Worm (Caenorhabditis elegans) whole organism, L4 larva: ENCODE results near the gene zif-1.

ENCODE experiments used
- F26F4.8 ChIP-seq: fragments of 200-800 bp; sonication (Bioruptor generic); conservative IDR thresholded peaks from 2 replicates; pipeline ENCODE4 v1.3.6; 2022; ENCODE audit warnings: missing genetic modification characterization, missing compliant biosample characterization
- F37D6.2 ChIP-seq: sonication (generic microtip); optimal IDR thresholded peaks from 2 replicates; lab custom pipeline; 2016; ENCODE audit warnings: mild to moderate bottlenecking, missing genetic modification characterization, missing compliant biosample characterization
- F44E2.7 ChIP-seq: fragments of 200-800 bp; sonication (Bioruptor generic); IDR thresholded peaks from 2 replicates; pipeline ENCODE4 v2.1.2; 2022; ENCODE audit warnings: missing genetic modification characterization, missing compliant biosample characterization
- aha-1 ChIP-seq: fragments of 150-350 bp; peaks from one replicate; lab custom pipeline; 2014; ENCODE audit warnings: missing biosample characterization, missing genetic modification characterization
- ama-1 ChIP-seq: fragments of 150-350 bp; optimal IDR thresholded peaks from 2 replicates; lab custom pipeline; 2014; ENCODE audit warnings: inconsistent platforms, mixed read lengths
- arid-1 ChIP-seq: fragments of 200-800 bp; sonication (Bioruptor generic); conservative IDR thresholded peaks from 2 replicates; pipeline ENCODE4 v1.3.6; 2022; ENCODE audit warnings: missing genetic modification reagents, missing genetic modification characterization, missing compliant biosample characterization
- ceh-20 ChIP-seq: fragments of 200-800 bp; sonication (Bioruptor generic); IDR thresholded peaks from 2 replicates; pipeline ENCODE4 v1.3.6; 2022; ENCODE audit warnings: missing genetic modification reagents, missing genetic modification characterization, missing compliant biosample characterization
- ceh-44 ChIP-seq: fragments of 200-800 bp; sonication (Bioruptor generic); IDR thresholded peaks from 2 replicates; pipeline ENCODE4 v1.3.6; 2022; ENCODE audit warnings: missing genetic modification reagents, missing genetic modification characterization, missing compliant biosample characterization
- ceh-62 ChIP-seq: sonication (generic microtip); optimal IDR thresholded peaks from 2 replicates; lab custom pipeline; 2017; ENCODE audit warnings: missing biosample characterization, missing genetic modification characterization
- ces-1 ChIP-seq: fragments of 150-350 bp; sonication (generic microtip); optimal IDR thresholded peaks from 4 replicates; lab custom pipeline; 2014; ENCODE audit warnings: missing biosample characterization, missing genetic modification reagents, missing genetic modification characterization
- ctbp-1 ChIP-seq: fragments of 200-800 bp; sonication (Bioruptor generic); IDR thresholded peaks from 2 replicates; pipeline ENCODE4 v1.3.6; 2022; ENCODE audit warnings: missing genetic modification reagents, missing genetic modification characterization, missing compliant biosample characterization
- daf-16 ChIP-seq, 3 experiments: sonication (generic microtip); optimal IDR thresholded peaks; 2 replicates each; lab custom pipeline; 2016 to 2017; ENCODE audit warnings: missing genetic modification characterization in 3 of 3, missing genetic modification reagents in 3 of 3, mild to moderate bottlenecking in 2 of 3, missing compliant biosample characterization in 2 of 3, missing biosample characterization in 1 of 3, moderate library complexity in 1 of 3
- dmd-6 ChIP-seq: fragments of 200-800 bp; sonication (Bioruptor generic); IDR thresholded peaks from 2 replicates; pipeline ENCODE4 v1.3.6; 2022; ENCODE audit warnings: missing genetic modification reagents, missing genetic modification characterization, missing compliant biosample characterization
- dpl-1 ChIP-seq: fragments of 150-350 bp; optimal IDR thresholded peaks from 2 replicates; lab custom pipeline; 2014; ENCODE audit warnings: missing biosample characterization, missing genetic modification reagents, missing genetic modification characterization
- dve-1 ChIP-seq: sonication (generic microtip); optimal IDR thresholded peaks from 2 replicates; lab custom pipeline; 2017; ENCODE audit warnings: antibody characterized with exemption, mild to moderate bottlenecking, missing genetic modification characterization, missing compliant biosample characterization; ENCODE audit not compliant: insufficient read depth
- fkh-10 ChIP-seq: fragments of 150-350 bp; optimal IDR thresholded peaks from 2 replicates; lab custom pipeline; 2014; ENCODE audit warnings: missing biosample characterization, missing genetic modification reagents, missing genetic modification characterization
- hif-1 ChIP-seq, 2 experiments: sonication (generic microtip); optimal IDR thresholded peaks; 2 replicates each; lab custom pipeline; 2016 to 2017; ENCODE audit warnings: missing compliant biosample characterization in 2 of 2, missing genetic modification characterization in 2 of 2, missing genetic modification reagents in 2 of 2, missing genotype in 2 of 2, mild to moderate bottlenecking in 1 of 2
- hlh-11 ChIP-seq: fragments of 200-800 bp; sonication (Bioruptor generic); optimal IDR thresholded peaks from 2 replicates; lab custom pipeline; 2018; ENCODE audit warnings: mild to moderate bottlenecking, missing genetic modification characterization, missing compliant biosample characterization
- hlh-30 ChIP-seq: sonication (generic microtip); optimal IDR thresholded peaks from 2 replicates; lab custom pipeline; 2017; ENCODE audit warnings: antibody characterized with exemption, mild to moderate bottlenecking, missing genetic modification characterization, missing compliant biosample characterization; ENCODE audit not compliant: insufficient read depth
- hmg-1.1 ChIP-seq: fragments of 200-800 bp; sonication (Bioruptor generic); IDR thresholded peaks from 2 replicates; pipeline ENCODE4 v1.3.6; 2022; ENCODE audit warnings: missing genetic modification reagents, missing genetic modification characterization, missing compliant biosample characterization
- lim-7 ChIP-seq: fragments of 200-800 bp; sonication (Bioruptor generic); IDR thresholded peaks from 2 replicates; pipeline ENCODE4 v1.3.6; 2022; ENCODE audit warnings: missing genetic modification characterization, missing compliant biosample characterization
- lin-1 ChIP-seq: fragments of 200-800 bp; sonication (Bioruptor generic); IDR thresholded peaks from 2 replicates; pipeline ENCODE4 v1.3.6; 2022; ENCODE audit warnings: missing genetic modification reagents, missing genetic modification characterization, missing compliant biosample characterization
- lin-29 ChIP-seq: fragments of 200-800 bp; sonication (Bioruptor generic); IDR thresholded peaks from 2 replicates; pipeline ENCODE4 v1.3.6; 2022; ENCODE audit warnings: missing genetic modification reagents, missing genetic modification characterization, missing compliant biosample characterization
- lin-38 ChIP-seq: fragments of 200-800 bp; sonication (Bioruptor generic); IDR thresholded peaks from 2 replicates; pipeline ENCODE4 v1.3.6; 2022; ENCODE audit warnings: missing genetic modification reagents, missing genetic modification characterization, missing compliant biosample characterization
- lsy-2 ChIP-seq, 2 experiments: fragments of 150-350 bp in 1 of 2; sonication (generic microtip) in 1 of 2; optimal IDR thresholded peaks; 2 replicates each; lab custom pipeline; 2014 to 2017; ENCODE audit warnings: missing biosample characterization in 2 of 2, missing genetic modification characterization in 2 of 2
- madf-5 ChIP-seq, 2 experiments: fragments of 200-800 bp; sonication (Bioruptor generic); IDR thresholded peaks; 2 replicates each; pipeline ENCODE4 v1.3.6; 2022; ENCODE audit warnings: missing compliant biosample characterization in 2 of 2, missing genetic modification characterization in 2 of 2
- mdl-1 ChIP-seq, 2 experiments: fragments of 150-350 bp in 1 of 2; sonication (generic microtip) in 1 of 2; optimal IDR thresholded peaks; 2 replicates each; lab custom pipeline; 2014 to 2017; ENCODE audit warnings: missing biosample characterization in 2 of 2, missing genetic modification characterization in 2 of 2
- mep-1 ChIP-seq: fragments of 150-350 bp; sonication (generic microtip); optimal IDR thresholded peaks from 3 replicates; lab custom pipeline; 2014; ENCODE audit warnings: missing biosample characterization, missing genetic modification characterization
- mes-2 ChIP-seq: sonication (generic microtip); optimal IDR thresholded peaks from 2 replicates; lab custom pipeline; 2016; ENCODE audit warnings: missing genotype, mild to moderate bottlenecking, missing genetic modification characterization, missing compliant biosample characterization; ENCODE audit not compliant: poor library complexity, severe bottlenecking
- mxl-3 ChIP-seq: fragments of 200-800 bp; sonication (Bioruptor generic); optimal IDR thresholded peaks from 2 replicates; lab custom pipeline; 2018; ENCODE audit warnings: mild to moderate bottlenecking, missing genetic modification characterization, missing compliant biosample characterization
- nhr-11 ChIP-seq: fragments of 150-350 bp; optimal IDR thresholded peaks from 2 replicates; lab custom pipeline; 2014; ENCODE audit warnings: missing biosample characterization, missing genetic modification characterization
- nhr-28 ChIP-seq: fragments of 150-350 bp; optimal IDR thresholded peaks from 2 replicates; lab custom pipeline; 2014; ENCODE audit warnings: missing biosample characterization, missing genetic modification characterization
- nhr-42 ChIP-seq: fragments of 200-800 bp; sonication (Bioruptor generic); IDR thresholded peaks from 2 replicates; pipeline ENCODE4 v1.3.6; 2022; ENCODE audit warnings: missing genetic modification characterization, missing compliant biosample characterization
- nhr-77 ChIP-seq: fragments of 150-350 bp; optimal IDR thresholded peaks from 2 replicates; lab custom pipeline; 2014; ENCODE audit warnings: missing biosample characterization, missing genetic modification characterization
- rbr-2 ChIP-seq: sonication (generic microtip); optimal IDR thresholded peaks from 2 replicates; lab custom pipeline; 2016; ENCODE audit warnings: missing genotype, missing genetic modification characterization, missing compliant biosample characterization
- spr-3 ChIP-seq: fragments of 200-800 bp; sonication (Bioruptor generic); optimal IDR thresholded peaks from 2 replicates; lab custom pipeline; 2018; ENCODE audit warnings: mild to moderate bottlenecking, missing genetic modification characterization, missing compliant biosample characterization
- unc-130 ChIP-seq: sonication (generic microtip); optimal IDR thresholded peaks from 2 replicates; lab custom pipeline; 2016; ENCODE audit warnings: missing genetic modification reagents, missing genetic modification characterization, missing compliant biosample characterization
- unc-62 ChIP-seq, 3 experiments: fragments of 150-350 bp in 1 of 3; sonication (generic microtip); optimal IDR thresholded peaks in 2 of 3; peaks in 1 of 3; 1 replicate in 1 of 3; 2 replicates in 2 of 3; lab custom pipeline; 2014 to 2017; ENCODE audit warnings: missing biosample characterization in 3 of 3, missing genetic modification characterization in 3 of 3, missing genetic modification reagents in 3 of 3, missing genotype in 1 of 3
- vab-7 ChIP-seq: fragments of 200-800 bp; sonication (Bioruptor generic); IDR thresholded peaks from 2 replicates; pipeline ENCODE4 v1.3.6; 2022; ENCODE audit warnings: missing genetic modification reagents, missing genetic modification characterization, missing compliant biosample characterization
- zfp-3 ChIP-seq: fragments of 200-800 bp; sonication (Bioruptor generic); conservative IDR thresholded peaks from 2 replicates; pipeline ENCODE4 v1.3.6; 2022; ENCODE audit warnings: missing genetic modification reagents, missing genetic modification characterization, missing compliant biosample characterization

The zif-1 gene

ce11 chrIII:8984960-8985359, 17.6 kb upstream of the zif-1 start:
- TF ChIP-seq lim-7 (GFP tag; lab: Robert Waterston, UW) (no peak), unc-62 (GFP tag; optimal IDR thresholded peaks at IDR 0.05 in 1 of 2; lab: Kevin White, UChicago) (peak in 1 of 2 experiments; percentile 92), unc-62 (tag; optimal IDR thresholded peaks at IDR 0.05; lab: Kevin White, UChicago) (no peak), ctbp-1 (GFP tag; lab: Robert Waterston, UW) (peak; percentile 64; the same call in 1 of the 2 replicates), lsy-2 (tag; optimal IDR thresholded peaks at IDR 0.05; lab: Kevin White, UChicago) (peak; percentile 35 to 83), hmg-1.1 (GFP tag; lab: Robert Waterston, UW) (peak; percentile 62), nhr-11 (tag; lab: Kevin White, UChicago) (peak; percentile 68), lin-1 (0 out of 2 replicates have a peak, but pooled peaks have one; percentile 21), ama-1 (no peak), F26F4.8 (GFP tag; lab: Robert Waterston, UW) (no peak), mxl-3 (GFP tag; lab: Kevin White, UChicago) (peak; percentile 44), lin-38 (GFP tag; lab: Robert Waterston, UW) (peak; percentile 15; the same call in 1 of the 2 replicates), lin-29 (GFP tag; lab: Robert Waterston, UW) (peak; percentile 40; the same call in 1 of the 2 replicates), nhr-42 (GFP tag; lab: Robert Waterston, UW) (no peak), madf-5 (GFP tag; IDR thresholded peaks at IDR 0.05; lab: Robert Waterston, UW) (no peak), spr-3 (GFP tag; lab: Kevin White, UChicago) (no peak), ceh-62 (tag; lab: Kevin White, UChicago) (no peak), hlh-11 (tag; lab: Kevin White, UChicago) (peak; percentile 83), arid-1 (GFP tag; lab: Robert Waterston, UW) (peak; percentile 52; the same call in 1 of the 2 replicates), dpl-1 (GFP tag; lab: Kevin White, UChicago) (peak; percentile 43), F44E2.7 (GFP tag; lab: Robert Waterston, UW) (no peak), fkh-10 (GFP tag; lab: Kevin White, UChicago) (peak; percentile 76), ceh-20 (GFP tag; lab: Robert Waterston, UW) (0 out of 2 replicates have a peak, but pooled peaks have one; percentile 48), ceh-44 (no peak), mdl-1 (tag; optimal IDR thresholded peaks at IDR 0.05; lab: Kevin White, UChicago) (peak in 1 of 2 experiments; percentile 49), mep-1 (tag; lab: Kevin White, UChicago) (peak; percentile 70), ces-1 (GFP tag; lab: Kevin White, UChicago) (peak; percentile 15), dve-1 (peak; percentile 34), dmd-6 (GFP tag; lab: Robert Waterston, UW) (peak; percentile 72), nhr-77 (peak; percentile 19), mes-2 (tag; lab: Kevin White, UChicago) (peak; percentile 8), hif-1 (tag; optimal IDR thresholded peaks at IDR 0.05; lab: Kevin White, UChicago) (peak in 1 of 2 experiments; percentile 76), unc-130 (GFP tag; lab: Kevin White, UChicago) (no peak), aha-1 (peak; percentile 98), rbr-2 (peak; percentile 57), hlh-30 (tag; lab: Kevin White, UChicago) (peak; percentile 59), vab-7 (GFP tag; lab: Robert Waterston, UW) (0 out of 2 replicates have a peak, but pooled peaks have one; percentile 15), nhr-28 (tag; lab: Kevin White, UChicago) (peak; percentile 46), daf-16 (GFP tag; optimal IDR thresholded peaks at IDR 0.05; lab: Kevin White, UChicago) (peak in 1 of 2 experiments; percentile 44), daf-16 (tag; optimal IDR thresholded peaks at IDR 0.05; lab: Kevin White, UChicago) (no peak), zfp-3 (GFP tag; lab: Robert Waterston, UW) (no peak), F37D6.2 (tag; lab: Kevin White, UChicago) (peak; percentile 1)
